Worm (Caenorhabditis elegans): Measurements from ENCODE around the gene K01G5.8.

DNA sequence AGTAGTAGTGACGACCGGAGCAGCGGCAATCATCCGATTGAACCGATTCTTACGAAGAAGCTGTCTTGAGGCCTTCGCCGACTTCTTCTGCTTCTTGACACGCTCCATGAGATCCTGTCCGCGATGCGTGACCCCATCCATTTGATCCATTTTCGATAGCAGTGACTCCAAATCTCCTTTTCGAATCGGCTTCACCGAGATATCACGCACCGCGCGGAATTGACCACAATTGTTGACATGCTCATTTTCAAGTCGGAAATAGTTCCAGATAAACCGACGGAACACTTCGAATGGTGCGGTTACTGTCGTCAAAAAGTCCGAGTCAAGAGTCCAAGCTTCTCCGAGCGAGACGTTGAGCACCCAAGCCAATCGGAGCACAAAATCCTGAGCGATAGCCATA is 36.7 kb downstream of the K01G5.8 start:
- TF ChIP-seq aly-2 (tag; optimal IDR thresholded peaks at IDR 0.05) (no peak), R02D3.7 (tag; optimal IDR thresholded peaks at IDR 0.05) (no peak), lin-13 (GFP tag; optimal IDR thresholded peaks at IDR 0.05) (no peak), blmp-1 (tag; optimal IDR thresholded peaks at IDR 0.05; ENCODE audit: insufficient read depth) (no peak), nhr-129 (tag; optimal IDR thresholded peaks at IDR 0.05) (no peak), ztf-1 (GFP tag; conservative IDR thresholded peaks at IDR 0.05) (no peak), ZK546.5 (tag; optimal IDR thresholded peaks at IDR 0.05) (no peak), lin-39 (tag; optimal IDR thresholded peaks at IDR 0.05) (no peak), unc-39 (tag; optimal IDR thresholded peaks at IDR 0.05) (no peak), nhr-237 (tag; optimal IDR thresholded peaks at IDR 0.05) (no peak), ama-1 (optimal IDR thresholded peaks at IDR 0.05) (no peak), nhr-21 (tag; optimal IDR thresholded peaks at IDR 0.05) (no peak), nhr-11 (tag; optimal IDR thresholded peaks at IDR 0.05) (no peak)
